Fruit fly (Drosophila melanogaster) whole organism, embryonic: ENCODE data around the gene Gr98c.

Source experiments
- BEAF-32 ChIP-seq: fragments of 200-800 bp; sonication (Bioruptor generic); optimal IDR thresholded peaks from 3 replicates; lab custom pipeline; 2017; ENCODE audit warnings: missing biosample characterization, missing genetic modification characterization, mild to moderate bottlenecking, moderate library complexity, missing genetic modification reagents
- Bgb ChIP-seq: fragments of 200-800 bp; sonication (Bioruptor generic); IDR thresholded peaks from 2 replicates; pipeline ENCODE4 v1.3.6; 2022; ENCODE audit warnings: missing biosample characterization, missing genetic modification characterization; ENCODE audit not compliant: partially characterized antibody
- CG11085 ChIP-seq: fragments of 200-800 bp; sonication (Bioruptor generic); IDR thresholded peaks from 2 replicates; pipeline ENCODE4 v1.3.6; 2022; ENCODE audit warnings: missing biosample characterization, missing genetic modification characterization
- CG12659 ChIP-seq: fragments of 200-800 bp; sonication (Bioruptor generic); optimal IDR thresholded peaks from 3 replicates; lab custom pipeline; 2017; ENCODE audit warnings: mild to moderate bottlenecking, missing biosample characterization, missing genetic modification reagents, missing genetic modification characterization
- CG12744 ChIP-seq: fragments of 200-800 bp; sonication (Bioruptor generic); optimal IDR thresholded peaks from 2 replicates; lab custom pipeline; 2016; ENCODE audit warnings: missing biosample characterization, missing genetic modification characterization
- CG12769 ChIP-seq: fragments of 200-800 bp; sonication (Bioruptor generic); optimal IDR thresholded peaks from 2 replicates; lab custom pipeline; 2019; ENCODE audit warnings: missing biosample characterization, mild to moderate bottlenecking, missing genetic modification characterization, moderate library complexity
- CG13287 ChIP-seq: fragments of 200-800 bp; sonication (Bioruptor generic); IDR thresholded peaks from 2 replicates; pipeline ENCODE4 v1.3.6; 2022; ENCODE audit warnings: missing biosample characterization, missing genetic modification characterization; ENCODE audit not compliant: partially characterized antibody
- CG14667 ChIP-seq: fragments of 200-800 bp; sonication (Bioruptor generic); IDR thresholded peaks from 2 replicates; pipeline ENCODE4 v1.3.6; 2022; ENCODE audit warnings: missing biosample characterization, missing genetic modification characterization
- CG14710 ChIP-seq: fragments of 200-800 bp; sonication (Bioruptor generic); optimal IDR thresholded peaks from 3 replicates; lab custom pipeline; 2019; ENCODE audit warnings: missing biosample characterization, mild to moderate bottlenecking, missing genetic modification characterization, moderate library complexity
- CG16813 ChIP-seq: fragments of 200-800 bp; sonication (Bioruptor generic); IDR thresholded peaks from 3 replicates; pipeline ENCODE4 v1.3.6; 2022; ENCODE audit warnings: missing biosample characterization, missing genetic modification characterization; ENCODE audit not compliant: partially characterized antibody
- CG18599 ChIP-seq: fragments of 200-800 bp; sonication (Bioruptor generic); optimal IDR thresholded peaks from 3 replicates; lab custom pipeline; 2017; ENCODE audit warnings: missing biosample characterization, missing genetic modification characterization, mild to moderate bottlenecking, moderate library complexity, missing genetic modification reagents
- CG31388 ChIP-seq: fragments of 200-800 bp; sonication (Bioruptor generic); optimal IDR thresholded peaks from 2 replicates; lab custom pipeline; 2016; ENCODE audit warnings: missing biosample characterization, missing genetic modification characterization
- CG31441 ChIP-seq: fragments of 200-800 bp; sonication (Bioruptor generic); IDR thresholded peaks from 2 replicates; pipeline ENCODE4 v1.3.6; 2022; ENCODE audit warnings: missing biosample characterization, missing genetic modification characterization
- CG3407 ChIP-seq: fragments of 200-800 bp; sonication (Bioruptor generic); optimal IDR thresholded peaks from 2 replicates; lab custom pipeline; 2018; ENCODE audit warnings: missing biosample characterization, mild to moderate bottlenecking, missing genetic modification characterization
- CG34224 ChIP-seq: fragments of 200-800 bp; sonication (Bioruptor generic); IDR thresholded peaks from 3 replicates; pipeline ENCODE4 v1.3.6; 2022; ENCODE audit warnings: missing biosample characterization, missing genetic modification characterization; ENCODE audit not compliant: partially characterized antibody
- CG5953 ChIP-seq: fragments of 200-800 bp; sonication (Bioruptor generic); IDR thresholded peaks from 2 replicates; pipeline ENCODE4 v1.3.6; 2022; ENCODE audit warnings: missing biosample characterization, missing genetic modification characterization
- CG8359 ChIP-seq: fragments of 200-800 bp; sonication (Bioruptor generic); optimal IDR thresholded peaks from 2 replicates; lab custom pipeline; 2017; ENCODE audit warnings: missing biosample characterization, mild to moderate bottlenecking, missing genetic modification characterization, borderline replicate concordance
- Dll ChIP-seq: fragments of 200-800 bp; sonication (Bioruptor generic); IDR thresholded peaks from 4 replicates; pipeline ENCODE4 v1.3.6; 2022; ENCODE audit warnings: missing biosample characterization, missing genetic modification characterization; ENCODE audit not compliant: partially characterized antibody
- Dref ChIP-seq: fragments of 200-800 bp; sonication (Bioruptor generic); IDR thresholded peaks from 2 replicates; pipeline ENCODE4 v1.3.6; 2022; ENCODE audit warnings: missing biosample characterization, missing genetic modification characterization
- H2.0 ChIP-seq: fragments of 200-800 bp; sonication (Bioruptor generic); IDR thresholded peaks from 2 replicates; pipeline ENCODE4 v1.3.6; 2022; ENCODE audit warnings: missing biosample characterization, missing genetic modification characterization
- HLH4C ChIP-seq: fragments of 200-800 bp; sonication (Bioruptor generic); IDR thresholded peaks from 3 replicates; pipeline ENCODE4 v1.3.6; 2022; ENCODE audit warnings: missing biosample characterization, missing genetic modification characterization; ENCODE audit not compliant: partially characterized antibody
- HLH54F ChIP-seq: fragments of 200-800 bp; sonication (Bioruptor generic); optimal IDR thresholded peaks from 3 replicates; lab custom pipeline; 2016; ENCODE audit warnings: missing biosample characterization, missing genetic modification characterization
- HmgZ ChIP-seq: fragments of 200-800 bp; sonication (Bioruptor generic); optimal IDR thresholded peaks from 2 replicates; lab custom pipeline; 2018; ENCODE audit warnings: missing biosample characterization, mild to moderate bottlenecking, missing genetic modification characterization
- Med ChIP-seq: fragments of 200-800 bp; sonication (Bioruptor generic); peaks from one replicate; lab custom pipeline; 2016; ENCODE audit warnings: missing biosample characterization, missing genetic modification characterization, mild to moderate bottlenecking, inconsistent platforms, moderate library complexity
- NFAT ChIP-seq: fragments of 200-800 bp; sonication (Bioruptor generic); IDR thresholded peaks from 2 replicates; pipeline ENCODE4 v1.3.6; 2022; ENCODE audit warnings: missing biosample characterization, missing genetic modification characterization
- NK7.1 ChIP-seq: fragments of 200-800 bp; sonication (Bioruptor generic); optimal IDR thresholded peaks from 3 replicates; lab custom pipeline; 2016; ENCODE audit warnings: missing biosample characterization, missing genetic modification characterization
- NfI ChIP-seq: fragments of 200-800 bp; sonication (Bioruptor generic); optimal IDR thresholded peaks from 3 replicates; lab custom pipeline; 2018; ENCODE audit warnings: missing biosample characterization, mild to moderate bottlenecking, missing genetic modification characterization, moderate library complexity
- Scr ChIP-seq: fragments of 200-800 bp; sonication (Bioruptor generic); IDR thresholded peaks from 2 replicates; pipeline ENCODE4 v1.3.6; 2022; ENCODE audit warnings: missing biosample characterization, missing genetic modification characterization; ENCODE audit not compliant: partially characterized antibody
- Sry-β ChIP-seq: fragments of 200-800 bp; sonication (Bioruptor generic); optimal IDR thresholded peaks from 2 replicates; lab custom pipeline; 2018; ENCODE audit warnings: missing biosample characterization, mild to moderate bottlenecking, missing genetic modification characterization, moderate library complexity
- Sry-δ ChIP-seq: fragments of 200-800 bp; sonication (Bioruptor generic); optimal IDR thresholded peaks from 2 replicates; lab custom pipeline; 2016; ENCODE audit warnings: missing biosample characterization, missing genetic modification characterization
- amos ChIP-seq: fragments of 200-800 bp; sonication (Bioruptor generic); IDR thresholded peaks from 2 replicates; pipeline ENCODE4 v1.3.6; 2022; ENCODE audit warnings: missing biosample characterization, missing genetic modification characterization; ENCODE audit not compliant: partially characterized antibody
- bowl ChIP-seq: fragments of 200-800 bp; sonication (Bioruptor generic); IDR thresholded peaks from 2 replicates; pipeline ENCODE4 v1.3.6; 2022; ENCODE audit warnings: missing biosample characterization, missing genetic modification characterization
- chif ChIP-seq, 2 experiments: fragments of 200-800 bp; sonication (Bioruptor generic); optimal IDR thresholded peaks; 3 replicates each; lab custom pipeline; 2016; ENCODE audit warnings: missing biosample characterization in 2 of 2, missing genetic modification characterization in 2 of 2
- chinmo ChIP-seq: fragments of 200-800 bp; sonication (Bioruptor generic); IDR thresholded peaks from 4 replicates; pipeline ENCODE4 v1.3.6; 2022; ENCODE audit warnings: missing biosample characterization, missing genetic modification characterization; ENCODE audit not compliant: partially characterized antibody
- crc ChIP-seq: fragments of 200-800 bp; sonication (Bioruptor generic); optimal IDR thresholded peaks from 2 replicates; lab custom pipeline; 2016; ENCODE audit warnings: missing biosample characterization, missing genetic modification characterization
- dimm ChIP-seq: fragments of 200-800 bp; sonication (Bioruptor generic); IDR thresholded peaks from 2 replicates; pipeline ENCODE4 v1.3.6; 2022; ENCODE audit warnings: missing biosample characterization, missing genetic modification characterization
- dysf ChIP-seq: fragments of 200-800 bp; sonication (Bioruptor generic); IDR thresholded peaks from 3 replicates; pipeline ENCODE4 v1.3.6; 2022; ENCODE audit warnings: missing biosample characterization, missing genetic modification characterization
- pfk ChIP-seq: fragments of 200-800 bp; sonication (Bioruptor generic); optimal IDR thresholded peaks from 2 replicates; lab custom pipeline; 2018; ENCODE audit warnings: missing biosample characterization, mild to moderate bottlenecking, missing genetic modification characterization, moderate library complexity
- sens ChIP-seq: fragments of 200-800 bp; sonication (Bioruptor generic); peaks from one replicate; lab custom pipeline; 2016; ENCODE audit warnings: missing biosample characterization, missing genetic modification characterization
- sisA ChIP-seq: fragments of 200-800 bp; sonication (Bioruptor generic); IDR thresholded peaks from 2 replicates; pipeline ENCODE4 v1.3.6; 2022; ENCODE audit warnings: missing biosample characterization, missing genetic modification characterization
- sna ChIP-seq: fragments of 200-800 bp; sonication (Bioruptor generic); IDR thresholded peaks from 2 replicates; pipeline ENCODE4 v1.3.6; 2022; ENCODE audit warnings: missing biosample characterization, missing genetic modification characterization; ENCODE audit not compliant: partially characterized antibody
- sr ChIP-seq: fragments of 200-800 bp; sonication (Bioruptor generic); IDR thresholded peaks from 3 replicates; pipeline ENCODE4 v1.3.6; 2022; ENCODE audit warnings: missing biosample characterization, missing genetic modification characterization
- tll ChIP-seq, 2 experiments: fragments of 200-800 bp in 1 of 2; fragments of >200 bp in 1 of 2; sonication (Bioruptor generic) in 1 of 2; optimal IDR thresholded peaks; 2 replicates each; lab custom pipeline; 2017 to 2019; ENCODE audit warnings: missing biosample characterization in 2 of 2, missing genetic modification characterization in 2 of 2, mild to moderate bottlenecking in 1 of 2, moderate library complexity in 1 of 2
- trh ChIP-seq: fragments of 200-800 bp; sonication (Bioruptor generic); optimal IDR thresholded peaks from 2 replicates; lab custom pipeline; 2016; ENCODE audit warnings: missing biosample characterization, missing genetic modification characterization
- unc-4 ChIP-seq: fragments of 200-800 bp; sonication (Bioruptor generic); IDR thresholded peaks from 2 replicates; pipeline ENCODE4 v1.3.6; 2022; ENCODE audit warnings: missing biosample characterization, missing genetic modification characterization; ENCODE audit not compliant: partially characterized antibody
- vvl ChIP-seq: fragments of 200-800 bp; sonication (Bioruptor generic); IDR thresholded peaks from 2 replicates; pipeline ENCODE4 v1.3.6; 2022; ENCODE audit warnings: missing biosample characterization, missing genetic modification characterization
- yki ChIP-seq: fragments of >200 bp; optimal IDR thresholded peaks from 3 replicates; lab custom pipeline; 2018

The Gr98c gene

dm6 chr3R:27569706-27570105, 25.5 kb downstream of the Gr98c start (continued):
- TF ChIP-seq tll (GFP tag; optimal IDR thresholded peaks at IDR 0.05; lab: Kevin White, UChicago) (no peak), H2.0 (GFP tag; lab: Robert Waterston, UW) (peak; percentile 86), CG12659 (GFP tag; lab: Kevin White, UChicago) (peak; percentile 68), crc (GFP tag; lab: Kevin White, UChicago) (peak; percentile 88), dimm (GFP tag; lab: Robert Waterston, UW) (peak; percentile 84), CG3407 (GFP tag; lab: Kevin White, UChicago) (peak; percentile 36), HmgZ (tag; lab: Kevin White, UChicago) (peak; percentile 56), chinmo (GFP tag; lab: Robert Waterston, UW) (no peak), CG31388 (GFP tag; lab: Kevin White, UChicago) (peak; percentile 63), NfI (peak; percentile 69), NK7.1 (GFP tag; lab: Kevin White, UChicago) (peak; percentile 91), CG5953 (GFP tag; lab: Robert Waterston, UW) (peak; percentile 84), trh (GFP tag; lab: Kevin White, UChicago) (peak; percentile 45), BEAF-32 (GFP tag; lab: Kevin White, UChicago) (no peak), CG11085 (GFP tag; lab: Robert Waterston, UW) (peak; percentile 75), HLH54F (peak; percentile 63), CG8359 (peak; percentile 60), CG14710 (tag; lab: Kevin White, UChicago) (peak; percentile 56), CG18599 (GFP tag; lab: Kevin White, UChicago) (peak; percentile 95), CG31441 (GFP tag; lab: Robert Waterston, UW) (no peak; the same call in 1 of the 2 replicates), CG12744 (GFP tag; lab: Kevin White, UChicago) (peak; percentile 54), sisA (peak; percentile 92), CG14667 (GFP tag; lab: Robert Waterston, UW) (peak; percentile 76), Sry-β (GFP tag; lab: Kevin White, UChicago) (no peak), Med (GFP tag; lab: Kevin White, UChicago) (peak; percentile 99), pfk (GFP tag; lab: Kevin White, UChicago) (no peak)

dm6 chr3R:27570692-27571091, 26.4 kb downstream of the Gr98c start:
- TF ChIP-seq sna (GFP tag; lab: Robert Waterston, UW) (0 out of 2 replicates have a peak, but pooled peaks have one; percentile 38), Dref (GFP tag; lab: Robert Waterston, UW) (peak; percentile 51), HLH4C (GFP tag; lab: Robert Waterston, UW) (peak; percentile 51; the same call in 1 of the 3 replicates), Sry-δ (peak; percentile 43), CG34224 (GFP tag; lab: Robert Waterston, UW) (0 out of 3 replicates have a peak, but pooled peaks have one; percentile 12), yki (no peak), BEAF-32 (GFP tag; lab: Kevin White, UChicago) (peak; percentile 27), NFAT (GFP tag; lab: Robert Waterston, UW) (no peak), chif (GFP tag; optimal IDR thresholded peaks at IDR 0.05; lab: Kevin White, UChicago) (no peak), CG13287 (GFP tag; lab: Robert Waterston, UW) (peak; percentile 65), bowl (GFP tag; lab: Robert Waterston, UW) (no peak), amos (peak; percentile 25; the same call in 1 of the 2 replicates), vvl (0 out of 2 replicates have a peak, but pooled peaks have one; percentile 10), CG12769 (peak; percentile 41), unc-4 (GFP tag; lab: Robert Waterston, UW) (peak; percentile 52), sens (GFP tag; lab: Kevin White, UChicago) (peak; percentile 63), Dll (GFP tag; lab: Robert Waterston, UW) (0 out of 4 replicates have a peak, but pooled peaks have one; percentile 34), CG16813 (0 out of 3 replicates have a peak, but pooled peaks have one; percentile 12), dysf (GFP tag; lab: Robert Waterston, UW) (no peak), Bgb (peak; percentile 50; the same call in 1 of the 2 replicates), sr (GFP tag; lab: Robert Waterston, UW) (peak; percentile 50; the same call in 1 of the 3 replicates), Scr (GFP tag; lab: Robert Waterston, UW) (peak; percentile 53)
- TF ChIP-seq, all 482 proteins: peak for 17
